Fruit fly (Drosophila melanogaster) ovary, adult (tissue): ENCODE data around the gene CG14406.

Experiments used
- CG17801 ChIP-seq: fragments of 200-800 bp; optimal IDR thresholded peaks from 2 replicates; lab custom pipeline; 2019; ENCODE audit warnings: missing biosample characterization, mild to moderate bottlenecking, missing genetic modification characterization, moderate library complexity; ENCODE audit not compliant: partially characterized antibody

CG14406 gene

DNA sequence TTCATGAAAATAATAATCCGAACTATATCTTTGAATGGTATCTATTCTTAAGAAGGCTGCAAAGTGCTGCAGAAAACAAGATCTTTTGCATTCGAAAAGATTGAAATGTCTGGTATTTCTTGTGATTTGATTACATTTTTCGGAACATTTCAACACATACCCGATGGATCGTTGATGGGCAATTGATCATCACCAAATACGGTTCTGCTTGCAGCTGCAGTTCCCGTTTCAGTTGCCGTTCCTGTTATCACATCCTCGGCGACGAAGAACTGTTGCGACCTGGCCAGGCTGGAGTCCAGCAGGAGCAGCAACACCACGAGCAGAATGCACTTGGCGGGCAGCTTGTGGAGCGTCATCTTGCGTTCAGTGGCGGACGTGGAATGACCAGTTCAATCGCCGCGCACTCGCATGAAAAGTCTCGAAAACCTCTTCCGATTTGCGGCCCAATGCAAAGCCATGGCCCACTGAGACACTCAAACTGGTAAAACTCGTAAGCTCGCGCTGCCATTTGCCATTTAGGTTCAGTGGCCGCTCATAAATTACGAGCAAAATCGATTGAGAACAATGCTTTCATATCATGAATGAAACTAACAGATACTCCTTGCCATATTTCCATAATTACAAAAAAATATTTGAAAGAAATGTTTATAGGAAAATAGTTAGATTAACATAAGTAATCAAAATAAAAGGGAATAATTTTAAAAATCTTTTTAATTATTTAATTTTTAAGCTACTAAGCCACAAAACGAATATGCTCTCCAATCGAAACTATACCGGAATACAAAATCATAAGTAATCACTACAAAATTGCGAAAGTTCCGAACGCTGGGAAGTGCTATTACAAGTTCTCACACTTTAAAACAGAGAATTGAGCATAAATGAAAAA is at the start of gene CG14406:
Gene CG14406, minus strand, starts transcription at position 382 of the 886 bp plus-strand sequence.
- TF ChIP-seq CG17801 (GFP tag; lab: Kevin White, UChicago): no peak

DNA sequence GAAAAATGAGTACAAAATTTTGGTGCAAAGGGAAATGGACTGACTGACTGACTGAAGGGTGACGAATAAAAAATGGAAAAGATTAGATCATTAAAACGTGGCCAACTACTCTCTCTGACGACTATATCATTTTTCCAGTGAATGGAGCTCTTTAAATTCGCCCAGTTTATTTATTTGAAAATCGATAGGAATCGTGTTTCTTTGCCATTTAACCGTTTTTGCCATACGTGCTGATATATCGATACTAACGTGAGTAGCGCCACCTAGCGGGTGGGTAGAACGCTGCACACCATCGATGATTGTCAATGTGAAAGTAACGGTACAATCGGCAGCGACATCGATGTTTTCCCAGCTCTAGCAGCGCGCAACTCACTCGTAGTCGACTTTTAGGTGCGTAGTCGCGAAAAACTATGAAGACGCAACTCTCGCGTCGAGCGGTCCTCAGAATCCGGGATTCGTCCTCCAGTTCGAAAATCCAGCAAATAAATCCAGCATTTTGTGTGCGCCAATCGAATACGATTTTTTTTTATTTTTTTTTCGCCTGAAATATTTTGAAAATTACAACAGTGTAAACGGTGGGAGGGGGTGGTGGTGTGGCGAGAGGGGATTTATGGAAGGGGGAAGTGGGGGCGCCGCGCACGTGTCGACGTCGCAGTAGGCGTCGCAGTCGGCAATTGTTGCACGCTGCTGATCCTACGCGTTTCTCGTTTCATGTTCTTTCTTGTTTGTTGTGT is 44.6 kb upstream of the CG14406 start, which contains the start of the genes CG9030 and eag:
Gene CG9030, minus strand, starts transcription at position 51 of the 734 bp plus-strand sequence.
Gene eag, plus strand, starts transcription at position 428 of the 734 bp plus-strand sequence.
- TF ChIP-seq CG17801 (GFP tag; lab: Kevin White, UChicago): no peak

DNA sequence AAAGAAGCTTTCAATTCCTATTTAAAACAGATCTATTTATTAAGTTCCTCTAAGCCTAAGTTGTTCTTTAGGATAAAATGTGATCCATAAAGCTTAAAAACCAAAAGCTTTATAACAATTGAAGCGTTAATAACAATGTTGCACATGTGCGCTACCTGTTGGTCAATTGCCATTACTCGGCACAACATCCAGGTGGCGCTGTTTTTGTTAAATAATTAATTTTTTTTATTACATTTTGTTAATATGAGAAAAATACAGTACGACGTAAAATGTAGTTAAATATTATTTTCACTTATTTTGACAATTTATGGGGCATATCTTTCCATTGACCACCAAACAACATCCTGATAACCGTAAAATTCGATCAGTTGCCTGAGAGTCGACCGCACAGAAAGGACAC is 43.3 kb upstream of the CG14406 start:
- TF ChIP-seq CG17801 (GFP tag; lab: Kevin White, UChicago): peak; percentile 48

DNA sequence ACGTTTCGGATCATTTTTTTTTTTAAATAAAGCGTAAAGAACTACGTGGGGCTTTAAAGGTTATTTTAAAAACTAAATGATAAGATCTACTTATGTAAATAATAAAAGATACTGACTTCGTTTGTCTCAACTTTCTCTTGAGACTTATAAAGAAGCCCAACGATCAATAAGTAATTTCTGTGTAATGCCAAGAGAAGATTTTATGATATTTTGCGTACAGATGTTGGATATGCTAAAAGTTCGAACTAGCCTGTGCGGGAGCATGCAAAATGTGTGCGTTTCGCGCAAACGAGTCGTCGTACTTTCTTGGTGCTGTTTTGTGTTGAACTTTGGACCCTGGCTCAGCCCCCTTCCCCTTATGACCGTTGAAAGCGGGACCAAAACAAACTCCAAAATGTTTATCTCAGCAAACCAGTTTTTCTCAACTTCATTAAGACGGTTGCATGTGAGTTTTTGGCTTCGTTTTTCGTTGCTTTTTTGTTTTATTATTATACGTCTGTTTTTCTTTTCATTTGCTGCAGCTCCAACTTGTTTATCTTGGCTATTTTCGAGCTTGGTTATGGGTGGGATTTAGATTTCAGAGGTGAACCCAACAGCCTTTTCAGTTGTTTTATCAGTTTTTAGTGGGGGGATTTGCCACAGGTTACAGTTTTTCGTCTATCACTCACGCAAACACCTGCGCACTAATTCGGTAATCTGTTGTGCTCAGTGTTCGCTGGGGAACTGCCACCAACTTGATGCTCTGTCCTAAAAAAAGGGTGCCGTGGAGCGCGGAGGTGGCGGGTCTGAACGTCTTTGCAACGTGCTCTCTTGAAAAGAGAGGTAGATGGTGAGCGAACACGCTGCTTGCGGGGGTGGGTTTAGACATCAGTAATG is 42.4 kb upstream of the CG14406 start, which contains the start of gene pdgy:
Gene pdgy, minus strand, starts transcription at position 688 of the 876 bp plus-strand sequence.
- peak; percentile 96 for TF ChIP-seq CG17801 (GFP tag; lab: Kevin White, UChicago)

DNA sequence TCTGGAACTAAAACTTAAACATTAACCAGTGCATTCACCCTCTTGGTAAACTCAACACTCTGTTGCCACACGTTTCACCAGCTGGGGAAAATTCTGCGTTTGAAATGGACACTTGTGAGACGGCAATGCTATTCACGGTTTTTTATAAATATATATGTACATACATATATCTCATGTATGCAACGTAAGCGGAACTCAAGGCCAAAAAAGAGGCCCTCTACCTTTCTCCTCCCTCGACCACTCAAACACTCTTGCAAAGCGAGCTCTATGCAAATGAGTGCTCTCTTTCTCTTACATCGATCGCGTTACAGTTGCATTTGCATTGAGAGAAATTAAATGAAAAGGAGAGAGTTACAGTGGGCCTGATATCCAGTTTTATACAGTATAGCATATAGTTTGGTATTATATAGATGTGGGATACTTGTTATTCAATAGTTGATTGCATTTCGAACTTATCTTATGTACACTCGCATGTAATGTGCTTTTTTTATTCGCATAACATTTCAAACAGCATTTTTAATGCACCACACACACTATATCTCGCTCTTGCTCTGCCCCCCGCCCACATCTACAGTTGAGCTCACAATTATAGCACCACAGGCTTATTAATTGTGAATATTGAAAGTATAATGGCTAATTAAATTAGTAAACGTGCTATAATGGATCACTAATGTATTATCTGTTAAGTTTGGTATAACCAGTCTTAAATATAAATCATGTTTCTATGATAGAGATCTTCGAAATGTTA is 41.6 kb upstream of the CG14406 start:
- peak; percentile 50 for TF ChIP-seq CG17801 (GFP tag; lab: Kevin White, UChicago)

DNA sequence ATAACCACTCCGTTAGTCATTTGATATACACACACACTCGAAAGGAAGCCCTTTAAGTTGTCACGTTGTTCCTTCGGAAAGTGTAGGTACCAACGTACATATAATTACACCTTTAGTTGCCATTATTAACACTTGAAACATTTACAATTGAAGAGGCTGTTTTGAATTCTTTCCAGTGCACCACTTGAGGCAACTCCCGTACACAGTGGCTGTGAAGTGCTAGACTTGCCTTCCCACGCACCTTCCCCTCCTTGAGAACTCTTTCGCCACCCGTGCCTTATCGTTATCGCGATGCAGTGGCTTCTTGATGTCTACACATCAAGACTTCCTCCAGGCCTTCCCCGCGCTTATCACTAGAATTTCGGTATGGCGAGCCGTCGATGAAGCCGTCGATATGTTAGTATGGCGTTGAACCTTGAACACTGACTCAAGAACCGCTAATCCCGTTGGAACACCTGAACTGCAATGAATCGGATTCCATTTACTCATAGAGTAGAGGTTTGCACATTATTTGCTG is 40.8 kb upstream of the CG14406 start:
- TF ChIP-seq CG17801 (GFP tag; lab: Kevin White, UChicago): no peak

DNA sequence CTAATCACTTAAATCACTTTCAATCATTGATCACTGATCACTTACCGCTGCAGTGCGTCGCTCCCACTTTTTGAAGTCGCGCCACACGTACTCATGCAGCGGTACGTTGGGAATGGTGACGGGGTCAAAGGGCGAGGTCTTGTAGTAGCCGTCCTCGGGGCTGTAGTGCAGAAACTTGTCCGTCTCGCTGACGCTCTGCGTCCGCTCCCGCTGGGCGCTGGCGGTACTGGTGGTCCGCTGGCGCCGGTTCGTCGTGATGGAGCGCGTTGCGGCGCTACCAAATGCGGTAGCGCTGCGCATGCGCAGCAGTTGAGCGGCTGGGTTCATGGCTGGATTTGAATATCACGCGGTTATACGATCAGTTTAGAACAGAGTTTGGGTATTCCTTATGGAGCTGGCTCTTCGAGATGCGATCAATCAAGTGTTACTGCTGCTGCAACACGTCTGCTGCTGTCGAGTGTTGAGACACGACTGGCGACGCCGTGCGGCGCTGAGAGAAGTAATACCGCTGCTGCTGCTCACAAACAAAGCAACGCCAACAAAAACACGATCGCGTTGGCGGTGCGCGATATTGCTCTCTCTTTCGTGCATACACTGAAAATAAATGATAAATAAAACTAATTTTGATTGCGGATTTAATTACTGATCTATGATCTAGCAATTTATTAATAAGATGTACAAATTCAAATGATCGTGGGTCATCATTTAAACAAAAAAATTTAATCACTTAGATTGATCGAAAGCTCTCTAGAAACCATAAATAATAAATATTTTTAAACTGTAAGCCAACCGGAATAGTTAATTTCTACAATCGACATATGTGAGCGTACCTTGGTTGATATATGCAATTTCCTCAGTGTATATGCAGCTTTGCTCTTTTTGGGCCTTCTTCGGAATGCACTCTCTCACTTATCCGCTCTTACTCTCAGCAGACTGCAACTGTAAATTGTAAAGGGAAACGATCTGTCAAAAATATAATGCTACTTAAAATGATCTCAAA is 39.9 kb upstream of the CG14406 start:
- TF ChIP-seq CG17801 (GFP tag; lab: Kevin White, UChicago): peak; percentile 99

DNA sequence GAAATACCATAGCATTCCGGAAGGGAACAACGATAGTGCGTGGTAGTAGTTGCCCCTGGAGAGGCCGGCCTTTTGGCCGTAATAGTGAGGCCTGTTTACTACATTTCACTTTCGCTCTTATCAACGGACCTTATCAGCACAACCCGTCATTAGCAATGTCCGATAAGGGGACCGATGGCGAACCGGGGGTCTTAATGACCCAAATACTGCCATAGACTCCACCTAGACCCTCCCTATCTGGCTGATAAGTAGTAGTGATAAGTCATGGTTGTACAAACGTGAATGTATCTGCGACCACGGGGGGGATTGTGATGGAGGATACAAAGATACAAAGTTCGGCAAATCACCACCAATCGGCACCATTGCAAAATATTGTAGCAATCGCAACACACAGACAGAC is 38.6 kb upstream of the CG14406 start:
- TF ChIP-seq CG17801 (GFP tag; lab: Kevin White, UChicago): no peak

DNA sequence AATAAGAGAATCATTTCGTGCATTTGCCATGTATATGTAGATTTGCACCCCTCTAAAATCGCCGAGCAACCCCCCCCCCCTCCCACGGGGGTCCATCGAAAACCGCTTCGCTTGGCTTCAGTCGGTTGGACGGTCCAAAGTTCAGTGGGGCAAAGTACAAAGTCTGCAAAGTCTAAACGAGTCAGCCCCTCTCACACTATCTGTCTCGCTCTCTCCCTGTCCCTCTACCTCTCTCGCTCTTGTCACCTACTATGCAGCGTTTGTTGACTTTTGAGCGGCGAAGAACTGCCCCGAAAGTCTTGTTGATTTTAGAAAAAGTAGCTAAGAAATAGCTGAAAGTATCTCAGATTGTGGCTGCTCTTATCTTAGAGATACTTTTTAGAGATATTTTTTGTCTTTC is 36.8 kb upstream of the CG14406 start:
- TF ChIP-seq CG17801 (GFP tag; lab: Kevin White, UChicago): peak; percentile 95

DNA sequence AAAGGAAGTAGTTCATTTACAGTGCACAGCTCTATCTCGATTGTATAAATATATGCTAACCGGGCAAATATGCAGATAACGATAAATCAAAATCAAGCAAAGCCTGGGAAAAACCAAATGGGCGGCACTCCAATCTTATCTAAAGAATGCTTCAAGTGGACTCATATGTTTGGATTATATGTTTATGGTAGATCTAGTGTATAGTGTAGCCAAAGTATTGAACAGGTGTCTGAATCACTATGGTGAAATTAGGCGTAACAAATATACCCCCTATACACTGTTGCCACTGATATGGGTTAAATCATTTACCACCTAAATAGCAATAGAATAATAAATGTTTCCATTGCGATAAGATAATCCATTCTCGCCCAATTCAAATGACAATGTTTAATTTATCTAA is 35.9 kb upstream of the CG14406 start:
- no peak for TF ChIP-seq CG17801 (GFP tag; lab: Kevin White, UChicago)

DNA sequence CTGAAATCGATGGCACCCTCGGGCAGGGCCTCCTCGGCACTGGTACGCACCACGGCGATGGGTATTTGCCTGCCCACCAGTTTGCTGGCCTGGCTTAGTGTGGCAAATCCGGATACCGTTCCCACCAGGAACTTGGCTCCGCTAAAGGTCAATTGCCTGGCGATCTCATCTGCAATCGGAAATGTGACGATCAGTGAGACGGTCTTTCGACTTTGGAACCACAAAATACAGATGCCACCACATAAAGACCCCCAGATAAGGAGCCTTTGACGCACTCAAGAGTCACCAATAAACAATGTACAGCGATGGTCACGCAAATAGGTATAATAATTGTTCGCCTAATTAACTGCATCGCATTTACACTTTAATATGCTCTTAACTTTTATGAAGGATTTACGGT is 25.6 kb upstream of the CG14406 start:
- no peak for TF ChIP-seq CG17801 (GFP tag; lab: Kevin White, UChicago)

DNA sequence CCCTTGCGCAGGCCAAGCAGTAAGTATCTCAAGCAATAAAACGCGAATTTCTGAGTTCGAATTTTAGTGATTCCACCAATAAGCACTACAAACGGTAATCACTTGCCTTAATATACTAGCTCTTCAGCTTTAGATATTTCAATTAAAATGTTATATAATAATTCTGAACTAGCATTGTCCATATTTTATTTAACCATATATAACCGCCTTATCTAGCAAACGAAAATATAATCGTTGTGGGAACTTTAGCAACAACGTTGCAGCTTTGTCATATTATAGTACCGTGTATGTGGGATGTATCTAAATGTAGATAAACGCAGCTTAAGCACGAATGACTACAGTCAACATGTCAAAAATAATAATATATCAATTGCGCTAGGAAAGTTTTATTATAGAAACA is 20.7 kb upstream of the CG14406 start:
- TF ChIP-seq CG17801 (GFP tag; lab: Kevin White, UChicago): no peak
